Worm (Caenorhabditis elegans): Measurements from ENCODE around the gene phb-2.

The phb-2 gene

DNA sequence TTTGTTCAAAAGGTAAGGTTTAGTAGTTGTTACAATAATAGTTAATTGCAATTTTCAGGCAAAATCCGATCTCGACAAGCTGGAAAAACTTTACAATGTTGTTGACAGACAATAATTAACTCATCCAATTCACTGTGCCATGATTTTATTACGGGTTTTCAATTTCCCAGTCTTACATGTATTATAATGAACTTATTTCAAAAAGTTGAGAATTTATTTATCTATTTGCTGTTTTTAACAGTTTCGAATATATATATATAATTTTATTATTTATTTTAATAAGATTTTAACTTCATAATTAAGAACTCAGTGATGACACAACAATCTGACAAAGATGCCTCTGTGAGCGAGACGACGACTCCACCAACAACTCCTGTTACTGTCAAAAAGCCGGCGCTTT is 5.2 kb upstream of the phb-2 start, which contains the start of gene lelo-1:
lelo-1 (plus strand) TSS at position 301 of the 400 bp plus-strand sequence.
- TF ChIP-seq ceh-22 (tag; optimal IDR thresholded peaks at IDR 0.05) (no peak), T23F11.4 (GFP tag; optimal IDR thresholded peaks at IDR 0.05) (no peak), nhr-11 (tag; optimal IDR thresholded peaks at IDR 0.05) (no peak), syd-9 (tag; optimal IDR thresholded peaks at IDR 0.05) (no peak), mec-3 (tag; optimal IDR thresholded peaks at IDR 0.05; ENCODE audit: borderline replicate concordance) (no peak), ttx-3 (tag; optimal IDR thresholded peaks at IDR 0.05) (no peak), unc-55 (GFP tag; optimal IDR thresholded peaks at IDR 0.05) (no peak), K09A11.1 (tag; optimal IDR thresholded peaks at IDR 0.05; ENCODE audit: insufficient read depth) (no peak), ceh-6 (GFP tag; optimal IDR thresholded peaks at IDR 0.05) (no peak), gmeb-2 (tag; optimal IDR thresholded peaks at IDR 0.05) (no peak), ceh-14 (tag; optimal IDR thresholded peaks at IDR 0.05) (no peak), tbx-7 (tag; optimal IDR thresholded peaks at IDR 0.05) (no peak), F13H6.1 (tag; optimal IDR thresholded peaks at IDR 0.05) (no peak), odd-2 (tag; optimal IDR thresholded peaks at IDR 0.05) (no peak), K02D7.2 (tag; optimal IDR thresholded peaks at IDR 0.05) (no peak), tbx-2 (tag; optimal IDR thresholded peaks at IDR 0.05) (no peak)

DNA sequence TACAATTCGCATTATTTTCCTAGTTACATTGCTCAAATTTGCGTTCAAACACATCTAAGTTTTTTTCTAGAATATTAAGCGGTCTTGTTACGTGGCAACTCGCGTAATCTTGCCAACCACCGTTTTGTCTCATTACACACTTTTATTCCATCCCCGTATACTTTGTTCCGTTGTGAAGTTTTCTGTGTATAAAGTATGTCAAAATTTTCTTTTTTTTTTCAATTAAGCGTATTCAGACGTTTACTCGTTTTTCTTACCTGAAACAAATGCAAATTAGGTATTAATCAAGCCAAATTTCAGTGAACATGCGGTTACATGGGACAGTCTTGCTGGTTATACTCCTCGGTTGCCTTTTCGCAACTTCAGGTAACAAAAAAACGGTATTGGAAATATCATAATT is 4.2 kb upstream of the phb-2 start, which contains the start of gene T24H7.2:
T24H7.2 (plus strand) TSS at position 301 of the 400 bp plus-strand sequence.
- TF ChIP-seq T23F11.4 (GFP tag; optimal IDR thresholded peaks at IDR 0.05) (no peak), ceh-45 (GFP tag; IDR thresholded peaks at IDR 0.05) (no peak), ceh-30 (tag; optimal IDR thresholded peaks at IDR 0.05) (no peak), pag-3 (tag; optimal IDR thresholded peaks at IDR 0.05; ENCODE audit: borderline replicate concordance) (no peak), che-1 (tag; optimal IDR thresholded peaks at IDR 0.05) (no peak), pros-1 (tag; optimal IDR thresholded peaks at IDR 0.05) (no peak), pqm-1 (tag; optimal IDR thresholded peaks at IDR 0.05) (no peak), lim-6 (tag; optimal IDR thresholded peaks at IDR 0.05) (no peak), ceh-19 (GFP tag; optimal IDR thresholded peaks at IDR 0.05) (no peak), pha-2 (tag; optimal IDR thresholded peaks at IDR 0.05) (no peak), rnt-1 (tag; optimal IDR thresholded peaks at IDR 0.05) (no peak), ceh-14 (tag; optimal IDR thresholded peaks at IDR 0.05) (no peak), hlh-8 (tag; optimal IDR thresholded peaks at IDR 0.05) (no peak), nhr-232 (tag; optimal IDR thresholded peaks at IDR 0.05) (no peak)

DNA sequence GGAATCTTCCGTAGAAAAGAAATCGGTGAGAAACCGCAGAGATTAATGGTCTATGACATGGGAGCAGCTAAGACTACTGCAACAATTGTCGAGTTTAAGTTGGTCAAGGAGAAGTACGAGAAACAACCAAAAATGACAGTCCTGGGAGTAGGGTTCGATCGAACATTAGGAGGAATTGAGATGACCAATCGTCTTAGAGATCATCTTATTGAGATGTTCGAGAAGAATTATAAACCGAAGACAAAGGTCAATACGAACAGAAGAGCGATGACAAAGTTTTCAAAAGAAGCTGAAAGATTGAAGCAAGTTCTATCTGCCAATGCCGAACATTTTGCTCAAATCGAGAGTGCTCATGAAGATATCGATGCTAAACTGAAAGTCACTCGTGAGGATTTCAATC is 3.2 kb upstream of the phb-2 start:
- TF ChIP-seq hlh-13 (GFP tag; optimal IDR thresholded peaks at IDR 0.05): no peak

DNA sequence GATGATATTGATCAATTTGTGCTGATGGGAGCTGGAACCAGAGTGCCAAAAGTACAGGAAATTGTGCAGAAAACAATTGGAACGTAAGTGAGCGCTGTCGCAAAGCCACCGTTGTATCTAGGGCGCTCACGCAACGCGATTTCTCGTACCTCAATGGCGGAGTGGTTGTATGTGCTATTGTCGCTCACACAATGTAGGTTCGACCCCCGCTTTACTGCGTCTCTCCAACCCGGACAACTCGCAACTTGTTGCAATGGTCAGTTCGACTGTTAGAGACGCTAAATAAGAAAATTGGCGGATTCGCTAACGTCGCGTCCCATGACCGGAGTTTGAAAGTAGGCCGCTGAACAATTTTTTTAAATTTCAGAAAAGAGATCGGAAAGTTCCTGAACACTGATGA is 2.7 kb upstream of the phb-2 start:
- peak; percentile 59 for TF ChIP-seq ref-2 (tag; optimal IDR thresholded peaks at IDR 0.05)
- peak; percentile 75 for TF ChIP-seq nhr-232 (tag; optimal IDR thresholded peaks at IDR 0.05)
- TF ChIP-seq hlh-13 (GFP tag; optimal IDR thresholded peaks at IDR 0.05): peak; percentile 74
- TF ChIP-seq hlh-6 (tag; optimal IDR thresholded peaks at IDR 0.05): peak; percentile 84
- TF ChIP-seq ceh-19 (GFP tag; optimal IDR thresholded peaks at IDR 0.05): peak; percentile 86
- TF ChIP-seq sox-2 (GFP tag; IDR thresholded peaks at IDR 0.05): peak; percentile 71
- peak; percentile 79 for TF ChIP-seq ceh-2 (tag; optimal IDR thresholded peaks at IDR 0.05)
- TF ChIP-seq pax-1 (tag; optimal IDR thresholded peaks at IDR 0.05): no peak
- peak; percentile 79 for TF ChIP-seq sox-4 (tag; optimal IDR thresholded peaks at IDR 0.05)
- TF ChIP-seq nhr-11 (tag; optimal IDR thresholded peaks at IDR 0.05): no peak
- peak; percentile 81 for TF ChIP-seq ceh-6 (GFP tag; optimal IDR thresholded peaks at IDR 0.05)
- TF ChIP-seq C08G9.2 (tag; optimal IDR thresholded peaks at IDR 0.05): peak; percentile 49
- TF ChIP-seq ceh-34 (tag; optimal IDR thresholded peaks at IDR 0.05): peak; percentile 74
- TF ChIP-seq fkh-6 (tag; optimal IDR thresholded peaks at IDR 0.05): peak; percentile 87
- no peak for TF ChIP-seq nfya-1 (tag; optimal IDR thresholded peaks at IDR 0.05)
- TF ChIP-seq eyg-1 (tag; optimal IDR thresholded peaks at IDR 0.05): peak; percentile 24
- peak; percentile 71 for TF ChIP-seq fax-1 (tag; optimal IDR thresholded peaks at IDR 0.05)
- TF ChIP-seq syd-9 (tag; optimal IDR thresholded peaks at IDR 0.05): peak; percentile 72
- TF ChIP-seq ceh-31 (tag; optimal IDR thresholded peaks at IDR 0.05): peak; percentile 74
- TF ChIP-seq hlh-8 (tag; optimal IDR thresholded peaks at IDR 0.05): no peak
- no peak for TF ChIP-seq ama-1 (optimal IDR thresholded peaks at IDR 0.05)
- peak; percentile 38 for TF ChIP-seq ceh-9 (tag; optimal IDR thresholded peaks at IDR 0.05)
- no peak for TF ChIP-seq fkh-10 (GFP tag; optimal IDR thresholded peaks at IDR 0.05)
- TF ChIP-seq mec-3 (tag; optimal IDR thresholded peaks at IDR 0.05; ENCODE audit: borderline replicate concordance): no peak
- peak; percentile 78 for TF ChIP-seq Y22D7AL.16 (tag; optimal IDR thresholded peaks at IDR 0.05)
- TF ChIP-seq pha-4 (tag; optimal IDR thresholded peaks at IDR 0.05): no peak
- TF ChIP-seq C38D4.7 (GFP tag; optimal IDR thresholded peaks at IDR 0.05): peak; percentile 73
- peak; percentile 52 for TF ChIP-seq pha-2 (tag; optimal IDR thresholded peaks at IDR 0.05)
